Worm (Caenorhabditis elegans) whole organism, L1 larva: ENCODE data around the gene F10B5.3.

Experiments
- blmp-1 ChIP-seq: fragments of 150-350 bp; optimal IDR thresholded peaks from 2 replicates; lab custom pipeline; 2014; ENCODE audit warnings: missing biosample characterization, missing genetic modification characterization
- lin-15B ChIP-seq: fragments of 150-350 bp; sonication (generic microtip); optimal IDR thresholded peaks from 3 replicates; lab custom pipeline; 2014; ENCODE audit warnings: missing biosample characterization, missing genetic modification characterization
- lin-35 ChIP-seq, 2 experiments: fragments of 150-350 bp; optimal IDR thresholded peaks; 2 replicates each; lab custom pipeline; 2014; ENCODE audit warnings: missing biosample characterization in 2 of 2, missing genetic modification characterization in 2 of 2, missing genetic modification reagents in 2 of 2
- pax-3 ChIP-seq: fragments of 200-800 bp; sonication (Bioruptor generic); optimal IDR thresholded peaks from 2 replicates; lab custom pipeline; 2018; ENCODE audit warnings: mild to moderate bottlenecking, missing genetic modification characterization, moderate library complexity, missing compliant biosample characterization
- unc-62 ChIP-seq: fragments of 150-350 bp; optimal IDR thresholded peaks from 2 replicates; lab custom pipeline; 2014; ENCODE audit warnings: missing biosample characterization, missing genetic modification reagents, missing genetic modification characterization

F10B5.3 gene

ce11 chrII:8099212-8099784 lies 50.5 kb downstream of the F10B5.3 start (continued):
- peak in 1 of 2 experiments; percentile 27 for TF ChIP-seq lin-35 (GFP tag; optimal IDR thresholded peaks at IDR 0.05; lab: Kevin White, UChicago)
- TF ChIP-seq unc-62 = no peak
- TF ChIP-seq lin-15B (tag; lab: Kevin White, UChicago) = no peak
- no peak for TF ChIP-seq pax-3
- peak; percentile 93 for TF ChIP-seq blmp-1 (tag; lab: Kevin White, UChicago)
